Worm (Caenorhabditis elegans) whole organism, L4 larva: Measurements from ENCODE around the gene msp-152.
A peak's percentile ranks its signal among the peaks of the same experiment; 100 is the strongest.
"Not testable (repeated sequence)": the region's sequence is repeated elsewhere in the genome, so short reads cannot be mapped to it uniquely, and the experiment has no call there.

Source experiments
- F44E2.7 ChIP-seq: fragments of 200-800 bp; sonication (Bioruptor generic); IDR thresholded peaks from 2 replicates; pipeline ENCODE4 v2.1.2; 2022; ENCODE audit warnings: missing genetic modification characterization, missing compliant biosample characterization
- F49E8.2 ChIP-seq: sonication (generic microtip); optimal IDR thresholded peaks from 2 replicates; lab custom pipeline; 2016; ENCODE audit warnings: missing compliant biosample characterization, mild to moderate bottlenecking, missing genetic modification characterization, borderline replicate concordance
- R02D3.7 ChIP-seq: fragments of 150-350 bp; sonication (generic microtip); optimal IDR thresholded peaks from 3 replicates; lab custom pipeline; 2014; ENCODE audit warnings: missing biosample characterization, missing genetic modification characterization
- T20F7.1 ChIP-seq: fragments of 200-800 bp; sonication (Bioruptor generic); optimal IDR thresholded peaks from 2 replicates; lab custom pipeline; 2018; ENCODE audit warnings: mild to moderate bottlenecking, missing genetic modification characterization, missing compliant biosample characterization
- Y105C5A.15 ChIP-seq: fragments of 200-800 bp; sonication (Bioruptor generic); IDR thresholded peaks from 2 replicates; pipeline ENCODE4 v1.3.6; 2022; ENCODE audit warnings: missing genetic modification characterization, missing compliant biosample characterization
- Y5F2A.4 ChIP-seq: fragments of 200-800 bp; sonication (Bioruptor generic); optimal IDR thresholded peaks from 2 replicates; lab custom pipeline; 2018; ENCODE audit warnings: mild to moderate bottlenecking, missing genetic modification characterization, missing compliant biosample characterization
- Y75B8A.6 ChIP-seq: fragments of 200-800 bp; sonication (Bioruptor generic); IDR thresholded peaks from 2 replicates; pipeline ENCODE4 v1.3.6; 2022; ENCODE audit warnings: missing genetic modification reagents, missing genetic modification characterization, missing compliant biosample characterization
- aha-1 ChIP-seq: fragments of 150-350 bp; peaks from one replicate; lab custom pipeline; 2014; ENCODE audit warnings: missing biosample characterization, missing genetic modification characterization
- ama-1 ChIP-seq: fragments of 150-350 bp; optimal IDR thresholded peaks from 2 replicates; lab custom pipeline; 2014; ENCODE audit warnings: inconsistent platforms, mixed read lengths
- arid-1 ChIP-seq: fragments of 200-800 bp; sonication (Bioruptor generic); conservative IDR thresholded peaks from 2 replicates; pipeline ENCODE4 v1.3.6; 2022; ENCODE audit warnings: missing genetic modification reagents, missing genetic modification characterization, missing compliant biosample characterization
- attf-4 ChIP-seq: sonication (generic microtip); optimal IDR thresholded peaks from 3 replicates; lab custom pipeline; 2017; ENCODE audit warnings: missing biosample characterization, missing genetic modification characterization
- ceh-62 ChIP-seq: sonication (generic microtip); optimal IDR thresholded peaks from 2 replicates; lab custom pipeline; 2017; ENCODE audit warnings: missing biosample characterization, missing genetic modification characterization
- ces-1 ChIP-seq: fragments of 150-350 bp; sonication (generic microtip); optimal IDR thresholded peaks from 4 replicates; lab custom pipeline; 2014; ENCODE audit warnings: missing biosample characterization, missing genetic modification reagents, missing genetic modification characterization
- ctbp-1 ChIP-seq: fragments of 200-800 bp; sonication (Bioruptor generic); IDR thresholded peaks from 2 replicates; pipeline ENCODE4 v1.3.6; 2022; ENCODE audit warnings: missing genetic modification reagents, missing genetic modification characterization, missing compliant biosample characterization
- daf-16 ChIP-seq, 3 experiments: sonication (generic microtip); optimal IDR thresholded peaks; 2 replicates each; lab custom pipeline; 2016 to 2017; ENCODE audit warnings: missing genetic modification characterization in 3 of 3, missing genetic modification reagents in 3 of 3, mild to moderate bottlenecking in 2 of 3, missing compliant biosample characterization in 2 of 3, missing biosample characterization in 1 of 3, moderate library complexity in 1 of 3
- daf-19 ChIP-seq: fragments of 200-800 bp; sonication (Bioruptor generic); conservative IDR thresholded peaks from 2 replicates; pipeline ENCODE4 v1.3.6; 2022; ENCODE audit warnings: missing genetic modification characterization, missing compliant biosample characterization
- dmd-6 ChIP-seq: fragments of 200-800 bp; sonication (Bioruptor generic); IDR thresholded peaks from 2 replicates; pipeline ENCODE4 v1.3.6; 2022; ENCODE audit warnings: missing genetic modification reagents, missing genetic modification characterization, missing compliant biosample characterization
- fos-1 ChIP-seq: fragments of 150-350 bp; optimal IDR thresholded peaks from 2 replicates; lab custom pipeline; 2014; ENCODE audit warnings: missing biosample characterization, missing genetic modification characterization
- hlh-11 ChIP-seq: fragments of 200-800 bp; sonication (Bioruptor generic); optimal IDR thresholded peaks from 2 replicates; lab custom pipeline; 2018; ENCODE audit warnings: mild to moderate bottlenecking, missing genetic modification characterization, missing compliant biosample characterization
- hlh-30 ChIP-seq: sonication (generic microtip); optimal IDR thresholded peaks from 2 replicates; lab custom pipeline; 2017; ENCODE audit warnings: antibody characterized with exemption, mild to moderate bottlenecking, missing genetic modification characterization, missing compliant biosample characterization; ENCODE audit not compliant: insufficient read depth
- jun-1 ChIP-seq: fragments of 150-350 bp; optimal IDR thresholded peaks from 2 replicates; lab custom pipeline; 2014; ENCODE audit warnings: missing biosample characterization, missing genetic modification reagents, missing genetic modification characterization
- lin-13 ChIP-seq: fragments of 150-350 bp; optimal IDR thresholded peaks from 2 replicates; lab custom pipeline; 2014; ENCODE audit warnings: missing biosample characterization, missing genetic modification reagents, missing genetic modification characterization
- lin-15B ChIP-seq: fragments of 150-350 bp; sonication (generic microtip); optimal IDR thresholded peaks from 3 replicates; lab custom pipeline; 2014; ENCODE audit warnings: missing biosample characterization, missing genetic modification characterization
- lin-29 ChIP-seq: fragments of 200-800 bp; sonication (Bioruptor generic); IDR thresholded peaks from 2 replicates; pipeline ENCODE4 v1.3.6; 2022; ENCODE audit warnings: missing genetic modification reagents, missing genetic modification characterization, missing compliant biosample characterization
- lir-3 ChIP-seq: sonication (generic microtip); optimal IDR thresholded peaks from 2 replicates; lab custom pipeline; 2016; ENCODE audit warnings: mild to moderate bottlenecking, missing genetic modification characterization, missing compliant biosample characterization
- lsy-2 ChIP-seq, 2 experiments: fragments of 150-350 bp in 1 of 2; sonication (generic microtip) in 1 of 2; optimal IDR thresholded peaks; 2 replicates each; lab custom pipeline; 2014 to 2017; ENCODE audit warnings: missing biosample characterization in 2 of 2, missing genetic modification characterization in 2 of 2
- mdl-1 ChIP-seq, 2 experiments: fragments of 150-350 bp in 1 of 2; sonication (generic microtip) in 1 of 2; optimal IDR thresholded peaks; 2 replicates each; lab custom pipeline; 2014 to 2017; ENCODE audit warnings: missing biosample characterization in 2 of 2, missing genetic modification characterization in 2 of 2
- mep-1 ChIP-seq: fragments of 150-350 bp; sonication (generic microtip); optimal IDR thresholded peaks from 3 replicates; lab custom pipeline; 2014; ENCODE audit warnings: missing biosample characterization, missing genetic modification characterization
- mes-2 ChIP-seq: sonication (generic microtip); optimal IDR thresholded peaks from 2 replicates; lab custom pipeline; 2016; ENCODE audit warnings: missing genotype, mild to moderate bottlenecking, missing genetic modification characterization, missing compliant biosample characterization; ENCODE audit not compliant: poor library complexity, severe bottlenecking
- mxl-2 ChIP-seq: fragments of 200-800 bp; sonication (Bioruptor generic); conservative IDR thresholded peaks from 2 replicates; pipeline ENCODE4 v1.3.6; 2022; ENCODE audit warnings: missing genetic modification reagents, missing genetic modification characterization, missing compliant biosample characterization
- nhr-10 ChIP-seq: fragments of 150-350 bp; optimal IDR thresholded peaks from 2 replicates; lab custom pipeline; 2014; ENCODE audit warnings: missing biosample characterization, missing genetic modification characterization
- nhr-102 ChIP-seq: sonication (generic microtip); optimal IDR thresholded peaks from 2 replicates; lab custom pipeline; 2016; ENCODE audit warnings: mild to moderate bottlenecking, missing genetic modification characterization, moderate library complexity, missing compliant biosample characterization
- nhr-28 ChIP-seq: fragments of 150-350 bp; optimal IDR thresholded peaks from 2 replicates; lab custom pipeline; 2014; ENCODE audit warnings: missing biosample characterization, missing genetic modification characterization
- nhr-42 ChIP-seq: fragments of 200-800 bp; sonication (Bioruptor generic); IDR thresholded peaks from 2 replicates; pipeline ENCODE4 v1.3.6; 2022; ENCODE audit warnings: missing genetic modification characterization, missing compliant biosample characterization
- php-3 ChIP-seq: fragments of 200-800 bp; sonication (Bioruptor generic); IDR thresholded peaks from 2 replicates; pipeline ENCODE4 v1.3.6; 2022; ENCODE audit warnings: missing genetic modification reagents, missing genetic modification characterization, missing compliant biosample characterization
- rbr-2 ChIP-seq: sonication (generic microtip); optimal IDR thresholded peaks from 2 replicates; lab custom pipeline; 2016; ENCODE audit warnings: missing genotype, missing genetic modification characterization, missing compliant biosample characterization
- saeg-2 ChIP-seq: fragments of 200-800 bp; sonication (Bioruptor generic); IDR thresholded peaks from 2 replicates; pipeline ENCODE4 v1.3.6; 2022; ENCODE audit warnings: missing genetic modification reagents, missing genetic modification characterization, missing compliant biosample characterization
- spr-1 ChIP-seq: sonication (generic microtip); optimal IDR thresholded peaks from 2 replicates; lab custom pipeline; 2016; ENCODE audit warnings: mild to moderate bottlenecking, missing genetic modification characterization, missing compliant biosample characterization
- tra-1 ChIP-seq: fragments of 200-800 bp; sonication (Bioruptor generic); IDR thresholded peaks from 2 replicates; pipeline ENCODE4 v1.3.6; 2022; ENCODE audit warnings: missing genetic modification reagents, missing genetic modification characterization, missing compliant biosample characterization
- unc-39 ChIP-seq: sonication (generic microtip); optimal IDR thresholded peaks from 2 replicates; lab custom pipeline; 2017; ENCODE audit warnings: missing biosample characterization, missing genetic modification characterization
- unc-62 ChIP-seq, 3 experiments: fragments of 150-350 bp in 1 of 3; sonication (generic microtip); optimal IDR thresholded peaks in 2 of 3; peaks in 1 of 3; 1 replicate in 1 of 3; 2 replicates in 2 of 3; lab custom pipeline; 2014 to 2017; ENCODE audit warnings: missing biosample characterization in 3 of 3, missing genetic modification characterization in 3 of 3, missing genetic modification reagents in 3 of 3, missing genotype in 1 of 3
- vab-7 ChIP-seq: fragments of 200-800 bp; sonication (Bioruptor generic); IDR thresholded peaks from 2 replicates; pipeline ENCODE4 v1.3.6; 2022; ENCODE audit warnings: missing genetic modification reagents, missing genetic modification characterization, missing compliant biosample characterization
- zag-1 ChIP-seq: fragments of 150-350 bp; optimal IDR thresholded peaks from 2 replicates; lab custom pipeline; 2014; ENCODE audit warnings: missing biosample characterization, missing genetic modification characterization
- zfp-3 ChIP-seq: fragments of 200-800 bp; sonication (Bioruptor generic); conservative IDR thresholded peaks from 2 replicates; pipeline ENCODE4 v1.3.6; 2022; ENCODE audit warnings: missing genetic modification reagents, missing genetic modification characterization, missing compliant biosample characterization
- zip-2 ChIP-seq: fragments of 150-350 bp; optimal IDR thresholded peaks from 2 replicates; lab custom pipeline; 2014; ENCODE audit warnings: missing biosample characterization, missing genetic modification characterization

The msp-152 gene

DNA sequence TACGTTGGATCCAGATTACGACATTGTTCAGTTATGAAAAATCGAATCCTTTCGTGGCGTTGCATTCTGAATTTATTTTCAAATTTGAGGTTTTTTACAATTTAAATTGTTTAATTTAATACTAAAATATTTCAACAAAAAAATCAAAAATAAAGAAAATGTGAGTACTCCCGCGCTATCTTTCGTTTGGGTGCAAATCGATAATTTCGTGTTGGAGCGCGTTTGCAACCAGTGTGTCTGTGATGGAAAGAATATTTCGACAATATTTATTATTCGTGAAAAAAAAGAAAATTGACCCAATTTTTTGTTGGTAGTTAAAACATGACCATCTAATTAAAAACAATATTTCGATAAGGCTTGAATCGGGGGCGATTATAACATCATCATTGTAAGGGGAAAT lies 30.8 kb upstream of the msp-152 start, which contains the start of gene R05F9.9 (continued):
- peak; percentile 0 for TF ChIP-seq F49E8.2
- TF ChIP-seq unc-62 (GFP tag; optimal IDR thresholded peaks at IDR 0.05 in 1 of 2; lab: Kevin White, UChicago): no peak
- no peak for TF ChIP-seq unc-62 (tag; optimal IDR thresholded peaks at IDR 0.05; lab: Kevin White, UChicago)
- peak; percentile 16 for TF ChIP-seq nhr-102 (tag; lab: Kevin White, UChicago)
- no peak for TF ChIP-seq Y105C5A.15
- TF ChIP-seq attf-4: no peak
- TF ChIP-seq nhr-10: no peak
- TF ChIP-seq lin-29: no peak
- peak; percentile 70 for TF ChIP-seq mep-1 (tag; lab: Kevin White, UChicago)
- peak; percentile 43 for TF ChIP-seq hlh-30 (tag; lab: Kevin White, UChicago)
- TF ChIP-seq zip-2 (tag; lab: Kevin White, UChicago): no peak
- TF ChIP-seq mdl-1 (tag; optimal IDR thresholded peaks at IDR 0.05; lab: Kevin White, UChicago): no peak
- peak; percentile 68 for TF ChIP-seq mes-2 (tag; lab: Kevin White, UChicago)
- TF ChIP-seq aha-1 (tag; lab: Kevin White, UChicago): peak; percentile 49
- no peak for TF ChIP-seq dmd-6 (GFP tag; lab: Robert Waterston, UW)
- no peak for TF ChIP-seq mxl-2
- TF ChIP-seq lsy-2 (tag; optimal IDR thresholded peaks at IDR 0.05; lab: Kevin White, UChicago): peak in 1 of 2 experiments; percentile 75
- TF ChIP-seq lin-15B (tag; lab: Kevin White, UChicago): no peak
- TF ChIP-seq unc-39 (tag; lab: Kevin White, UChicago): no peak
- no peak for TF ChIP-seq Y5F2A.4 (GFP tag; lab: Kevin White, UChicago)
- no peak for TF ChIP-seq R02D3.7 (tag; lab: Kevin White, UChicago)
- TF ChIP-seq saeg-2 (GFP tag; lab: Robert Waterston, UW): no peak
- no peak for TF ChIP-seq F44E2.7 (GFP tag; lab: Robert Waterston, UW)
- peak; percentile 62 for TF ChIP-seq ama-1 (lab: Kevin White, UChicago)
- TF ChIP-seq daf-16 (GFP tag; optimal IDR thresholded peaks at IDR 0.05; lab: Kevin White, UChicago): no peak
- peak; percentile 29 for TF ChIP-seq daf-16 (tag; optimal IDR thresholded peaks at IDR 0.05; lab: Kevin White, UChicago)
- TF ChIP-seq ces-1 (GFP tag; lab: Kevin White, UChicago): no peak
- peak; percentile 28 for TF ChIP-seq spr-1 (tag; lab: Kevin White, UChicago)
- 0 out of 2 replicates have a peak, but pooled peaks have one; percentile 10 for TF ChIP-seq arid-1 (GFP tag; lab: Robert Waterston, UW)
- TF ChIP-seq hlh-11 (tag; lab: Kevin White, UChicago): peak; percentile 5
- TF ChIP-seq, all 104 proteins: peak for 22

DNA sequence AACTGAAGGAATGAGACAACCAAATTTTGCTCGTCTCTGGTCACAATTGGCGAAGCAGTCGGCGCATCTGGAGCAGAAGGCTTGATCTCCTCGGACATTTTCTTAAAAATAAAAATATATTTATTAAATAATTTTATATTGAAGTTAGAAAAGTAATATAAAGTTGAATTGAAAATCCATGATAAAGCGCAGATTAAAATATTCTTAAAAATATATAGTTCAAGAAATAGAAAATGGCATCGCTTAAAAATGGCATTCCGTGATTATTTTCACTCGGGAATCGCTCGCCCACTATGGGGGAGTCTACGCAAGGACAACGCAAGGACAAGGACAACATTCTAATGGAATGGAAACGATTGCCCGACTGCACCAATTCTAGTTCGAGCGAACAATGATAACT lies 29.1 kb upstream of the msp-152 start, which contains the start of gene sgt-1:
TSS of gene sgt-1 (minus strand) at position 101 of the 400 bp plus-strand sequence.
- not testable (repeated sequence) for TF ChIP-seq attf-4; zfp-3 (GFP tag; lab: Robert Waterston, UW); nhr-42 (GFP tag; lab: Robert Waterston, UW)

DNA sequence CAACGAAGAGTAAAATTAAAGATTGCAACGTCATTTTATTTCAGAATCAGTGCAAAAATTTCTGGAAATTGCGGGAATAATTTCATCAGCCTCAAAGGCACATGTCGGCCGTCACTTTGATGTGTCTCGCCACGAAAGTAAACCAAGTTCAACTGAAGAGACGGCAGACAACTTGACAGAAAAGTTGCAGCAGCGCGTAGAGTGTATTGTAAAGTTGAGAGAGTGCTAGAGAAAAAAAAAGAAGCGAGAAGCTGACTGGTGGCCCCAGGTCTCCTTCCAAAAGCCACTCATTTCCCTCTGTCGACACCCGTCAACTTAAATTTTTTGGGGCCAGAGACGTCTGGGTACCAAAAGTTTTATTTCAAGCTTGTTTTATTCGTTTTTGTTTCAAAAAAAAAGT lies 28.6 kb upstream of the msp-152 start:
- TF ChIP-seq mes-2 (tag; lab: Kevin White, UChicago) (peak; percentile 79), nhr-28 (tag; lab: Kevin White, UChicago) (peak; percentile 73), ama-1 (lab: Kevin White, UChicago) (peak; percentile 50), arid-1 (GFP tag; lab: Robert Waterston, UW) (peak; percentile 68; the same call in 1 of the 2 replicates), lin-13 (peak; percentile 60), Y75B8A.6 (GFP tag; lab: Robert Waterston, UW) (no peak), unc-39 (tag; lab: Kevin White, UChicago) (no peak), lir-3 (no peak), ctbp-1 (GFP tag; lab: Robert Waterston, UW) (peak; percentile 41; the same call in 1 of the 2 replicates), T20F7.1 (GFP tag; lab: Kevin White, UChicago) (peak; percentile 25), daf-19 (GFP tag; lab: Robert Waterston, UW) (no peak), lin-15B (tag; lab: Kevin White, UChicago) (no peak), php-3 (GFP tag; lab: Robert Waterston, UW) (0 out of 2 replicates have a peak, but pooled peaks have one; percentile 37), spr-1 (tag; lab: Kevin White, UChicago) (no peak), saeg-2 (GFP tag; lab: Robert Waterston, UW) (no peak), aha-1 (tag; lab: Kevin White, UChicago) (no peak), tra-1 (GFP tag; lab: Robert Waterston, UW) (peak; percentile 45; the same call in 1 of the 2 replicates), vab-7 (GFP tag; lab: Robert Waterston, UW) (no peak), jun-1 (no peak), fos-1 (tag; lab: Kevin White, UChicago) (no peak), mxl-2 (no peak), zfp-3 (GFP tag; lab: Robert Waterston, UW) (no peak), lin-29 (no peak), zag-1 (tag; lab: Kevin White, UChicago) (no peak), ceh-62 (no peak), rbr-2 (tag; lab: Kevin White, UChicago) (peak; percentile 64)
